Worm (Caenorhabditis elegans) whole organism, late embryonic: ENCODE data around the gene ogr-2.

Source experiments
- K09A11.1 ChIP-seq: sonication (generic microtip); optimal IDR thresholded peaks from 2 replicates; lab custom pipeline; 2017; ENCODE audit warnings: antibody characterized with exemption, mild to moderate bottlenecking, missing genetic modification characterization, missing compliant biosample characterization; ENCODE audit not compliant: insufficient read depth
- ama-1 ChIP-seq: fragments of 150-350 bp; optimal IDR thresholded peaks from 2 replicates; lab custom pipeline; 2014
- fkh-10 ChIP-seq: fragments of 150-350 bp; optimal IDR thresholded peaks from 2 replicates; lab custom pipeline; 2014; ENCODE audit warnings: missing biosample characterization, missing genetic modification reagents, missing genetic modification characterization
- mec-3 ChIP-seq: sonication (generic microtip); optimal IDR thresholded peaks from 2 replicates; lab custom pipeline; 2016; ENCODE audit warnings: borderline replicate concordance, missing genetic modification characterization, missing compliant biosample characterization
- odd-2 ChIP-seq: sonication (generic microtip); optimal IDR thresholded peaks from 2 replicates; lab custom pipeline; 2017; ENCODE audit warnings: antibody characterized with exemption, mild to moderate bottlenecking, missing genetic modification characterization, missing compliant biosample characterization
- pha-4 ChIP-seq: fragments of 150-350 bp; optimal IDR thresholded peaks from 2 replicates; lab custom pipeline; 2018; ENCODE audit warnings: missing biosample characterization, missing genetic modification reagents, missing genetic modification characterization
- pqm-1 ChIP-seq: sonication (generic microtip); optimal IDR thresholded peaks from 2 replicates; lab custom pipeline; 2016; ENCODE audit warnings: missing genetic modification characterization, missing compliant biosample characterization
- tbx-2 ChIP-seq: sonication (generic microtip); optimal IDR thresholded peaks from 2 replicates; lab custom pipeline; 2016; ENCODE audit warnings: missing genetic modification characterization, missing compliant biosample characterization

DNA sequence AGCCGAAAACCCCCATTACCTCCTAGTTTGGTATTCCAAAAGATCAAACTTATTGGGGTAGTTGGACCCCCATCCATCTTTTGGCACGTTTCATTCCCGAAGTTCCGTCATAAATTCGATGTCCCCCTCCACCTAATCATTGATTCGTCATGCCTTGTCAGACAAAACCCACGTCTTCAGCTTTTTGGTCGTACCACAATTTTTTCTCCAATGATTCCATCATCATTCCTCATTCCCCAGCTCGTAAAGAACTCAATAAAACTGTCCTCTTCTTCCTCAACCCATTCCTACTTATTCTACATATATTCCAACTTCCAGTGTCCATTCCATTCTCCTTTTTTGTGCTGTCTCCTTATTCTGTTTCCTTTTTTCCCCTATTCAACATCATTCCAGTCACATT lies 7.6 kb downstream of the ogr-2 start, which contains the start of gene flp-4:
- TF ChIP-seq K09A11.1 = no peak
- TF ChIP-seq pha-4 (tag; lab: Kevin White, UChicago) = no peak
- TF ChIP-seq pqm-1 (tag; lab: Kevin White, UChicago) = no peak
- TF ChIP-seq fkh-10 (GFP tag; lab: Kevin White, UChicago) = no peak
- no peak for TF ChIP-seq tbx-2 (tag; lab: Kevin White, UChicago)
- TF ChIP-seq odd-2 (tag; lab: Kevin White, UChicago) = no peak
- TF ChIP-seq mec-3 (tag; lab: Kevin White, UChicago) = no peak
- TF ChIP-seq ama-1 (lab: Kevin White, UChicago) = no peak
